Fruit fly (Drosophila melanogaster) whole organism, prepupa: Measurements from ENCODE around the gene NimC2.

Source experiments
- Blimp-1 ChIP-seq: fragments of 200-800 bp; sonication (Bioruptor generic); optimal IDR thresholded peaks from 3 replicates; lab custom pipeline; 2017; ENCODE audit warnings: missing biosample characterization, missing genetic modification characterization, mild to moderate bottlenecking, moderate library complexity, missing genetic modification reagents
- CG10631 ChIP-seq: fragments of 200-800 bp; sonication (Bioruptor generic); optimal IDR thresholded peaks from 2 replicates; lab custom pipeline; 2016; ENCODE audit warnings: missing biosample characterization, missing genetic modification characterization
- CG10669 ChIP-seq: fragments of 200-800 bp; sonication (Bioruptor generic); optimal IDR thresholded peaks from 3 replicates; lab custom pipeline; 2018; ENCODE audit warnings: missing biosample characterization, mild to moderate bottlenecking, missing genetic modification characterization, moderate library complexity
- CG11294 ChIP-seq: fragments of 200-800 bp; sonication (Bioruptor generic); IDR thresholded peaks from 2 replicates; pipeline ENCODE4 v1.3.6; 2022; ENCODE audit warnings: missing biosample characterization, missing genetic modification characterization
- CG11762 ChIP-seq: fragments of 200-800 bp; sonication (Bioruptor generic); optimal IDR thresholded peaks from 3 replicates; lab custom pipeline; 2016; ENCODE audit warnings: missing biosample characterization, missing genetic modification characterization; ENCODE audit not compliant: insufficient read depth
- CG11902 ChIP-seq: fragments of 200-800 bp; sonication (Bioruptor generic); optimal IDR thresholded peaks from 3 replicates; lab custom pipeline; 2016; ENCODE audit warnings: missing biosample characterization, missing genetic modification characterization
- CG15336 ChIP-seq: fragments of 200-800 bp; sonication (Bioruptor generic); IDR thresholded peaks from 2 replicates; pipeline ENCODE4 v1.3.6; 2022; ENCODE audit warnings: missing biosample characterization, missing genetic modification characterization
- CG1621 ChIP-seq: fragments of 200-800 bp; sonication (Bioruptor generic); optimal IDR thresholded peaks from 3 replicates; lab custom pipeline; 2018; ENCODE audit warnings: missing biosample characterization, mild to moderate bottlenecking, missing genetic modification characterization
- CG16779 ChIP-seq: fragments of 200-800 bp; sonication (Bioruptor generic); optimal IDR thresholded peaks from 3 replicates; lab custom pipeline; 2017; ENCODE audit warnings: missing biosample characterization, mild to moderate bottlenecking, missing genetic modification characterization
- CG3032 ChIP-seq: fragments of 200-800 bp; optimal IDR thresholded peaks from 2 replicates; lab custom pipeline; 2019; ENCODE audit warnings: missing biosample characterization, mild to moderate bottlenecking, missing genetic modification characterization, moderate library complexity
- CG31627 ChIP-seq: fragments of 200-800 bp; sonication (Bioruptor generic); optimal IDR thresholded peaks from 3 replicates; lab custom pipeline; 2016; ENCODE audit warnings: missing biosample characterization, missing genetic modification characterization
- CG32006 ChIP-seq: fragments of 200-800 bp; sonication (Bioruptor generic); optimal IDR thresholded peaks from 3 replicates; lab custom pipeline; 2017; ENCODE audit warnings: missing biosample characterization, mild to moderate bottlenecking, missing genetic modification characterization
- CG34406 ChIP-seq: fragments of 200-800 bp; sonication (Bioruptor generic); optimal IDR thresholded peaks from 3 replicates; lab custom pipeline; 2016; ENCODE audit warnings: missing biosample characterization, missing genetic modification characterization
- CG3919 ChIP-seq: fragments of 200-800 bp; sonication (Bioruptor generic); optimal IDR thresholded peaks from 3 replicates; lab custom pipeline; 2016; ENCODE audit warnings: missing biosample characterization, missing genetic modification characterization
- CG4318 ChIP-seq: fragments of 200-800 bp; sonication (Bioruptor generic); optimal IDR thresholded peaks from 3 replicates; lab custom pipeline; 2017; ENCODE audit warnings: missing biosample characterization, mild to moderate bottlenecking, missing genetic modification characterization
- CG6276 ChIP-seq: fragments of 200-800 bp; sonication (Bioruptor generic); optimal IDR thresholded peaks from 2 replicates; lab custom pipeline; 2017; ENCODE audit warnings: missing biosample characterization, mild to moderate bottlenecking, missing genetic modification characterization
- CG6792 ChIP-seq: fragments of 200-800 bp; sonication (Bioruptor generic); optimal IDR thresholded peaks from 3 replicates; lab custom pipeline; 2016; ENCODE audit warnings: missing biosample characterization, missing genetic modification characterization
- CG6854 ChIP-seq: fragments of 200-800 bp; sonication (Bioruptor generic); optimal IDR thresholded peaks from 2 replicates; lab custom pipeline; 2017; ENCODE audit warnings: missing biosample characterization, mild to moderate bottlenecking, missing genetic modification characterization
- CG7368 ChIP-seq: fragments of 200-800 bp; sonication (Bioruptor generic); optimal IDR thresholded peaks from 3 replicates; lab custom pipeline; 2016; ENCODE audit warnings: missing biosample characterization, missing genetic modification characterization
- CG8119 ChIP-seq: fragments of 200-800 bp; sonication (Bioruptor generic); IDR thresholded peaks from 3 replicates; pipeline ENCODE4 v1.3.6; 2022; ENCODE audit warnings: missing biosample characterization, missing genetic modification characterization
- CG8632 ChIP-seq: fragments of 200-800 bp; sonication (Bioruptor generic); optimal IDR thresholded peaks from 3 replicates; lab custom pipeline; 2016; ENCODE audit warnings: missing biosample characterization, missing genetic modification characterization
- CG9139 ChIP-seq: fragments of 200-800 bp; sonication (Bioruptor generic); optimal IDR thresholded peaks from 3 replicates; lab custom pipeline; 2017; ENCODE audit warnings: missing biosample characterization, mild to moderate bottlenecking, missing genetic modification characterization
- Eip75B ChIP-seq: fragments of 200-800 bp; sonication (Bioruptor generic); optimal IDR thresholded peaks from 3 replicates; lab custom pipeline; 2016; ENCODE audit warnings: missing biosample characterization, missing genetic modification characterization
- Eip78C ChIP-seq: fragments of 200-800 bp; sonication (Bioruptor generic); peaks from one replicate; lab custom pipeline; 2016; ENCODE audit warnings: missing biosample characterization, missing genetic modification characterization
- Eip93F ChIP-seq: fragments of 200-800 bp; sonication (Bioruptor generic); optimal IDR thresholded peaks from 2 replicates; lab custom pipeline; 2016; ENCODE audit warnings: missing biosample characterization, mild to moderate bottlenecking, missing genetic modification characterization
- Ets21C ChIP-seq: fragments of 200-800 bp; sonication (Bioruptor generic); optimal IDR thresholded peaks from 3 replicates; lab custom pipeline; 2016; ENCODE audit warnings: missing biosample characterization, missing genetic modification characterization
- Ets96B ChIP-seq: fragments of 200-800 bp; optimal IDR thresholded peaks from 2 replicates; lab custom pipeline; 2019; ENCODE audit warnings: missing biosample characterization, mild to moderate bottlenecking, missing genetic modification characterization, moderate library complexity
- Gug ChIP-seq: fragments of 200-800 bp; sonication (Bioruptor generic); IDR thresholded peaks from 2 replicates; pipeline ENCODE4 v1.3.6; 2022; ENCODE audit warnings: missing biosample characterization, missing genetic modification characterization
- Hr38 ChIP-seq: sonication (Bioruptor generic); optimal IDR thresholded peaks from 2 replicates; lab custom pipeline; 2016; ENCODE audit warnings: missing biosample characterization, missing genetic modification characterization
- Hr39 ChIP-seq: fragments of 200-800 bp; sonication (Bioruptor generic); optimal IDR thresholded peaks from 2 replicates; lab custom pipeline; 2016; ENCODE audit warnings: missing biosample characterization, missing genetic modification characterization
- Lpt ChIP-seq: fragments of 200-800 bp; sonication (Bioruptor generic); optimal IDR thresholded peaks from 3 replicates; lab custom pipeline; 2016; ENCODE audit warnings: missing biosample characterization, missing genetic modification characterization
- OdsH ChIP-seq: fragments of 200-800 bp; sonication (Bioruptor generic); optimal IDR thresholded peaks from 3 replicates; lab custom pipeline; 2016; ENCODE audit warnings: missing biosample characterization, missing genetic modification characterization
- Sox14 ChIP-seq: fragments of 200-800 bp; sonication (Bioruptor generic); optimal IDR thresholded peaks from 3 replicates; lab custom pipeline; 2016; ENCODE audit warnings: missing biosample characterization, missing genetic modification characterization
- Sox15 ChIP-seq: fragments of 200-800 bp; sonication (Bioruptor generic); optimal IDR thresholded peaks from 3 replicates; lab custom pipeline; 2016; ENCODE audit warnings: missing biosample characterization, missing genetic modification characterization
- achi ChIP-seq: fragments of 200-800 bp; sonication (Bioruptor generic); optimal IDR thresholded peaks from 3 replicates; lab custom pipeline; 2016; ENCODE audit warnings: missing biosample characterization, missing genetic modification characterization
- dsx ChIP-seq: fragments of 200-800 bp; optimal IDR thresholded peaks from 3 replicates; lab custom pipeline; 2019; ENCODE audit warnings: missing biosample characterization, mild to moderate bottlenecking, missing genetic modification characterization, moderate library complexity; ENCODE audit not compliant: poor library complexity, severe bottlenecking
- eg ChIP-seq: fragments of 200-800 bp; sonication (Bioruptor generic); IDR thresholded peaks from 3 replicates; pipeline ENCODE4 v1.3.6; 2022; ENCODE audit warnings: missing biosample characterization, missing genetic modification characterization
- esn ChIP-seq: fragments of 200-800 bp; sonication (Bioruptor generic); optimal IDR thresholded peaks from 2 replicates; lab custom pipeline; 2016; ENCODE audit warnings: missing biosample characterization, mild to moderate bottlenecking, missing genetic modification characterization, moderate library complexity
- fd59A ChIP-seq: fragments of 200-800 bp; sonication (Bioruptor generic); optimal IDR thresholded peaks from 2 replicates; lab custom pipeline; 2017; ENCODE audit warnings: missing biosample characterization, mild to moderate bottlenecking, missing genetic modification characterization, missing genetic modification reagents
- fd85E ChIP-seq: fragments of 200-800 bp; sonication (Bioruptor generic); optimal IDR thresholded peaks from 3 replicates; lab custom pipeline; 2016; ENCODE audit warnings: missing biosample characterization, missing genetic modification characterization
- fkh ChIP-seq: fragments of 200-800 bp; sonication (Bioruptor generic); optimal IDR thresholded peaks from 3 replicates; lab custom pipeline; 2017; ENCODE audit warnings: missing biosample characterization, mild to moderate bottlenecking, missing genetic modification characterization, moderate library complexity
- lz ChIP-seq: fragments of 200-800 bp; sonication (Bioruptor generic); optimal IDR thresholded peaks from 3 replicates; lab custom pipeline; 2016; ENCODE audit warnings: missing biosample characterization, missing genetic modification characterization
- pdm3 ChIP-seq: fragments of 200-800 bp; sonication (Bioruptor generic); optimal IDR thresholded peaks from 3 replicates; lab custom pipeline; 2016; ENCODE audit warnings: missing biosample characterization, missing genetic modification characterization
- salr ChIP-seq, 2 experiments: fragments of 200-800 bp; sonication (Bioruptor generic); optimal IDR thresholded peaks; 3 replicates each; lab custom pipeline; 2016 to 2018; ENCODE audit warnings: missing biosample characterization in 2 of 2, missing genetic modification characterization in 2 of 2, mild to moderate bottlenecking in 1 of 2
- spab ChIP-seq: fragments of 200-800 bp; sonication (Bioruptor generic); optimal IDR thresholded peaks from 2 replicates; lab custom pipeline; 2017; ENCODE audit warnings: missing biosample characterization, mild to moderate bottlenecking, missing genetic modification characterization, missing genetic modification reagents
- svp ChIP-seq: fragments of 200-800 bp; sonication (Bioruptor generic); peaks from one replicate; lab custom pipeline; 2016; ENCODE audit warnings: missing biosample characterization, missing genetic modification characterization
- topi ChIP-seq: fragments of 200-800 bp; sonication (Bioruptor generic); optimal IDR thresholded peaks from 3 replicates; lab custom pipeline; 2016; ENCODE audit warnings: missing biosample characterization, missing genetic modification characterization
- vri ChIP-seq: fragments of 200-800 bp; sonication (Bioruptor generic); optimal IDR thresholded peaks from 3 replicates; lab custom pipeline; 2016; ENCODE audit warnings: missing biosample characterization, mild to moderate bottlenecking, missing genetic modification characterization

The NimC2 gene

DNA sequence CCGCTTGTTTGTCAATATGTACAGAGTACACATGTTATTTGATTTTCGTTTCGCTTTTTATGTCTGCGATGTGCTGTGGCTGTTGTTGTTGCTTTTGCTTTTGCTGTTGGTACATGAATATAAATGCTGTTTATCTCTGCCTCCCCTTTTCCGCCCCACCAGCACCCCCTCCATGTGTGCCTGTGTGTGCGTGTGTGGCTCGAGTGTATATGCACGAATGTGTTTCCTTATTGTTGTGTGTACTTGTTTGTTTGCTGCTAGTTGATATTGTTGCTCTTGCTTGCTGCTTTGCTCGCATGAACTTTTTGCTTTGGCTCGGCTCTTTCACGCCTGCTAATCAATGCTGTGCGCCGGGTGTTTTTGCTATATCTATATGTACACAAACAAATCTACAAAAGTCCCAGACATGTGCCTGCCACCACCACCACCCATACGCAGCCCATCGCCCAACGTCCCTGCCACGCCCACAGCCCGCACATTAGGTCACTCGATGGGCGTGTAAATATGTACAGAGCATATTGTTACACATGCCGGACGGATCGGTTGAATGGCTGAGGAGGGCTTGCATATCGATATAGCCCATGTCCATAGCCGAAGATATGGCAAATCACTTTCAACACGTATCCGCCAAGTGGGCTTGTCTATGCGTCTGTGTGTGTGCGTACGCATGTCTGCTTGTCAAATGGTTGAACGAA, 44.3 kb downstream of the NimC2 start (continued):
- TF ChIP-seq Eip78C (GFP tag; lab: Kevin White, UChicago) (peak; percentile 93), Eip93F (GFP tag; lab: Kevin White, UChicago) (no peak), Ets21C (GFP tag; lab: Kevin White, UChicago) (peak; percentile 49), CG32006 (peak; percentile 21), CG7368 (GFP tag; lab: Kevin White, UChicago) (peak; percentile 83), CG6276 (GFP tag; lab: Kevin White, UChicago) (peak; percentile 68), pdm3 (GFP tag; lab: Kevin White, UChicago) (peak; percentile 72), CG15336 (peak; percentile 59), CG8119 (GFP tag; lab: Robert Waterston, UW) (peak; percentile 72), CG34406 (peak; percentile 77), vri (GFP tag; lab: Kevin White, UChicago) (peak; percentile 81), CG3919 (GFP tag; lab: Kevin White, UChicago) (peak; percentile 67), svp (GFP tag; lab: Kevin White, UChicago) (peak; percentile 69), achi (GFP tag; lab: Kevin White, UChicago) (peak; percentile 76), spab (peak; percentile 74), CG10669 (GFP tag; lab: Kevin White, UChicago) (peak; percentile 55), Lpt (peak; percentile 88)

- no peak for TF ChIP-seq Eip75B (GFP tag; lab: Kevin White, UChicago)
- peak; percentile 51; the same call in 1 of the 3 replicates for TF ChIP-seq CG8119 (GFP tag; lab: Robert Waterston, UW)
- peak in 1 of 2 experiments; percentile 15 for TF ChIP-seq salr (GFP tag; optimal IDR thresholded peaks at IDR 0.05; lab: Kevin White, UChicago)
- TF ChIP-seq CG31627 (GFP tag; lab: Kevin White, UChicago): peak; percentile 3
- no peak for TF ChIP-seq Sox15 (GFP tag; lab: Kevin White, UChicago)
- no peak for TF ChIP-seq Eip93F (GFP tag; lab: Kevin White, UChicago)
- TF ChIP-seq fkh (GFP tag; lab: Kevin White, UChicago): no peak
- TF ChIP-seq CG6854 (GFP tag; lab: Kevin White, UChicago): no peak
- no peak for TF ChIP-seq CG6792
- TF ChIP-seq fd85E: no peak
- TF ChIP-seq topi (GFP tag; lab: Kevin White, UChicago): no peak
- TF ChIP-seq CG11762 (GFP tag; lab: Kevin White, UChicago): no peak
- no peak for TF ChIP-seq esn (GFP tag; lab: Kevin White, UChicago)
- TF ChIP-seq lz (GFP tag; lab: Kevin White, UChicago): peak; percentile 31
- no peak for TF ChIP-seq CG1621 (tag; lab: Kevin White, UChicago)
- TF ChIP-seq Lpt: no peak
- TF ChIP-seq dsx: no peak
- no peak for TF ChIP-seq Blimp-1 (GFP tag; lab: Kevin White, UChicago)
- TF ChIP-seq OdsH (GFP tag; lab: Kevin White, UChicago): peak; percentile 55
- no peak for TF ChIP-seq CG11902
- TF ChIP-seq CG16779 (tag; lab: Kevin White, UChicago): no peak
- TF ChIP-seq CG10631 (GFP tag; lab: Kevin White, UChicago): peak; percentile 45
- TF ChIP-seq CG9139 (GFP tag; lab: Kevin White, UChicago): no peak
- TF ChIP-seq Sox14 (GFP tag; lab: Kevin White, UChicago): peak; percentile 19
- no peak; the same call in 1 of the 2 replicates for TF ChIP-seq Gug (GFP tag; lab: Robert Waterston, UW)
- no peak for TF ChIP-seq Ets96B
- no peak for TF ChIP-seq vri (GFP tag; lab: Kevin White, UChicago)
- no peak for TF ChIP-seq CG8632 (GFP tag; lab: Kevin White, UChicago)
- TF ChIP-seq fd59A (GFP tag; lab: Kevin White, UChicago): no peak
- TF ChIP-seq Hr38: no peak
- TF ChIP-seq CG15336: peak; percentile 71
- peak; percentile 51 for TF ChIP-seq Eip78C (GFP tag; lab: Kevin White, UChicago)
- no peak for TF ChIP-seq CG7368 (GFP tag; lab: Kevin White, UChicago)
- TF ChIP-seq svp (GFP tag; lab: Kevin White, UChicago): peak; percentile 27
- peak; percentile 17 for TF ChIP-seq achi (GFP tag; lab: Kevin White, UChicago)
- TF ChIP-seq eg: peak; percentile 54; the same call in 2 of the 3 replicates
- TF ChIP-seq CG4318 (GFP tag; lab: Kevin White, UChicago): peak; percentile 58
- TF ChIP-seq CG6276 (GFP tag; lab: Kevin White, UChicago): peak; percentile 34
- peak; percentile 58 for TF ChIP-seq CG11294 (GFP tag; lab: Robert Waterston, UW)
- TF ChIP-seq CG10669 (GFP tag; lab: Kevin White, UChicago): no peak
- no peak for TF ChIP-seq CG34406
- TF ChIP-seq Hr39 (GFP tag; lab: Kevin White, UChicago): no peak
- TF ChIP-seq CG3032: no peak
Observed at dm6 chr2L:14024746-14025105, 44.8 kb downstream of the NimC2 start.
